Fruit fly (Drosophila melanogaster): ENCODE measurements around the gene CG17490.

DNA sequence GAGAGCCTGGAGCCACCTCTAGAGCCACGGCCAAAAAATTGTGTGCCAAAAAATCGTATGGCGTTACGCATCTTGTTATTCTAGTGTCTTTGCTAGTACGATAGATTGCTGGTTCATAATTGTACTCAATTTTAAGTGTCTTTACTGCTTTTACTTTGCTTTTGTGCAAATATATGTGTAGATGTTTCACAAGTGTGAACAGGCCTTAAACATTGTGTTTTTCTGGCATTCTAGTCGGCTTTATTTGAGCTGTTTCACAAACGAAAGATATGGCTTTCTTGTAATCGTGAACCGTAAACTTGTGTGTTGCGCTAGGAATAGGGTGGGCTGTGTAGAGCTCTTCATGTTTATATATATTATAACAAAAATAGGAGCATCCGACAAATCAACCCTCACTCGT is 12.6 kb downstream of the CG17490 start, which contains the start of gene CG17493:
- TF ChIP-seq CG5204 (GFP tag; optimal IDR thresholded peaks at IDR 0.05) (no peak), ovo (GFP tag; optimal IDR thresholded peaks at IDR 0.05) (no peak), CG33017 (tag; optimal IDR thresholded peaks at IDR 0.05) (no peak), CG1620 (GFP tag; optimal IDR thresholded peaks at IDR 0.05) (no peak), Crg-1 (GFP tag; optimal IDR thresholded peaks at IDR 0.05) (no peak), bab1 (GFP tag; optimal IDR thresholded peaks at IDR 0.05) (no peak), Clk (GFP tag; optimal IDR thresholded peaks at IDR 0.05) (no peak), CG7045 (GFP tag; optimal IDR thresholded peaks at IDR 0.05) (no peak), CG12768 (GFP tag; optimal IDR thresholded peaks at IDR 0.05) (no peak), kay (GFP tag; ENCODE audit: borderline replicate concordance) (peak; percentile 26), CG7101 (tag; optimal IDR thresholded peaks at IDR 0.05) (no peak)

Measured in whole organism, adult.